Fruit fly (Drosophila melanogaster) whole organism, embryonic: ENCODE data around the gene CG17839.
A peak's percentile ranks its signal among the peaks of the same experiment; 100 is the strongest.

Source experiments
- Aef1 ChIP-seq: fragments of 200-800 bp; sonication (Bioruptor generic); IDR thresholded peaks from 3 replicates; pipeline ENCODE4 v1.3.6; 2022; ENCODE audit warnings: missing biosample characterization, missing genetic modification characterization
- Asciz ChIP-seq: fragments of 200-800 bp; sonication (Bioruptor generic); optimal IDR thresholded peaks from 2 replicates; lab custom pipeline; 2017; ENCODE audit warnings: missing biosample characterization, mild to moderate bottlenecking, missing genetic modification characterization, missing genetic modification reagents
- B-H2 ChIP-seq: fragments of 200-800 bp; sonication (Bioruptor generic); optimal IDR thresholded peaks from 2 replicates; lab custom pipeline; 2018; ENCODE audit warnings: missing biosample characterization, mild to moderate bottlenecking, missing genetic modification characterization
- Bgb ChIP-seq: fragments of 200-800 bp; sonication (Bioruptor generic); IDR thresholded peaks from 2 replicates; pipeline ENCODE4 v1.3.6; 2022; ENCODE audit warnings: missing biosample characterization, missing genetic modification characterization; ENCODE audit not compliant: partially characterized antibody
- Bteb2 ChIP-seq: fragments of 200-800 bp; sonication (Bioruptor generic); optimal IDR thresholded peaks from 2 replicates; lab custom pipeline; 2016; ENCODE audit warnings: missing biosample characterization, missing genetic modification characterization
- CG11695 ChIP-seq: fragments of 200-800 bp; sonication (Bioruptor generic); IDR thresholded peaks from 3 replicates; pipeline ENCODE4 v1.3.6; 2022; ENCODE audit warnings: missing biosample characterization, missing genetic modification characterization
- CG12744 ChIP-seq: fragments of 200-800 bp; sonication (Bioruptor generic); optimal IDR thresholded peaks from 2 replicates; lab custom pipeline; 2016; ENCODE audit warnings: missing biosample characterization, missing genetic modification characterization
- CG1529 ChIP-seq: fragments of 200-800 bp; sonication (Bioruptor generic); optimal IDR thresholded peaks from 3 replicates; lab custom pipeline; 2018; ENCODE audit warnings: missing biosample characterization, missing genetic modification characterization
- CG1602 ChIP-seq: fragments of 200-800 bp; sonication (Bioruptor generic); optimal IDR thresholded peaks from 3 replicates; lab custom pipeline; 2016; ENCODE audit warnings: missing biosample characterization, missing genetic modification characterization
- CG17802 ChIP-seq: fragments of 200-800 bp; sonication (Bioruptor generic); optimal IDR thresholded peaks from 2 replicates; lab custom pipeline; 2018; ENCODE audit warnings: missing biosample characterization, mild to moderate bottlenecking, missing genetic modification characterization, moderate library complexity
- CG2120 ChIP-seq: fragments of 200-800 bp; sonication (Bioruptor generic); optimal IDR thresholded peaks from 3 replicates; lab custom pipeline; 2016; ENCODE audit warnings: missing biosample characterization, missing genetic modification characterization
- CG30403 ChIP-seq: fragments of 200-800 bp; sonication (Bioruptor generic); optimal IDR thresholded peaks from 3 replicates; lab custom pipeline; 2016; ENCODE audit warnings: missing biosample characterization, missing genetic modification characterization
- CG31441 ChIP-seq: fragments of 200-800 bp; sonication (Bioruptor generic); IDR thresholded peaks from 2 replicates; pipeline ENCODE4 v1.3.6; 2022; ENCODE audit warnings: missing biosample characterization, missing genetic modification characterization
- CG32532 ChIP-seq: fragments of 200-800 bp; sonication (Bioruptor generic); IDR thresholded peaks from 2 replicates; pipeline ENCODE4 v1.3.6; 2022; ENCODE audit warnings: missing biosample characterization, missing genetic modification characterization
- CG4328 ChIP-seq: fragments of 200-800 bp; sonication (Bioruptor generic); optimal IDR thresholded peaks from 3 replicates; lab custom pipeline; 2017; ENCODE audit warnings: missing biosample characterization, missing genetic modification reagents, missing genetic modification characterization
- CG5180 ChIP-seq: fragments of 200-800 bp; sonication (Bioruptor generic); optimal IDR thresholded peaks from 3 replicates; lab custom pipeline; 2017; ENCODE audit warnings: missing biosample characterization, missing genetic modification characterization, mild to moderate bottlenecking, moderate library complexity, missing genetic modification reagents
- CG6272 ChIP-seq: fragments of 200-800 bp; sonication (Bioruptor generic); IDR thresholded peaks from 2 replicates; pipeline ENCODE4 v1.3.6; 2022; ENCODE audit warnings: missing biosample characterization, missing genetic modification characterization
- CG7786 ChIP-seq: fragments of 200-800 bp; sonication (Bioruptor generic); optimal IDR thresholded peaks from 2 replicates; lab custom pipeline; 2016; ENCODE audit warnings: missing biosample characterization, missing genetic modification characterization
- Chrac-16 ChIP-seq: fragments of 200-800 bp; sonication (Bioruptor generic); optimal IDR thresholded peaks from 3 replicates; lab custom pipeline; 2016; ENCODE audit warnings: missing biosample characterization, missing genetic modification characterization
- Dek ChIP-seq: fragments of 200-800 bp; sonication (Bioruptor generic); optimal IDR thresholded peaks from 3 replicates; lab custom pipeline; 2019; ENCODE audit warnings: missing biosample characterization, mild to moderate bottlenecking, missing genetic modification characterization, moderate library complexity
- Gug ChIP-seq: fragments of 200-800 bp; sonication (Bioruptor generic); IDR thresholded peaks from 4 replicates; pipeline ENCODE4 v1.3.6; 2022; ENCODE audit warnings: missing biosample characterization, missing genetic modification characterization
- Trl ChIP-seq, 3 experiments: fragments of >200 bp in 2 of 3; fragments of 200-800 bp in 1 of 3; sonication (Bioruptor generic) in 1 of 3; optimal IDR thresholded peaks; 2 replicates in 1 of 3; 3 replicates in 2 of 3; lab custom pipeline; 2016 to 2017; ENCODE audit warnings: missing biosample characterization in 1 of 3, missing genetic modification characterization in 1 of 3
- Xbp1 ChIP-seq: fragments of 200-800 bp; sonication (Bioruptor generic); optimal IDR thresholded peaks from 3 replicates; lab custom pipeline; 2016; ENCODE audit warnings: missing biosample characterization, mild to moderate bottlenecking, missing genetic modification characterization
- corto ChIP-seq: fragments of 200-800 bp; sonication (Bioruptor generic); optimal IDR thresholded peaks from 2 replicates; lab custom pipeline; 2016; ENCODE audit warnings: missing biosample characterization, mild to moderate bottlenecking, missing genetic modification characterization, moderate library complexity
- crol ChIP-seq: fragments of 200-800 bp; sonication (Bioruptor generic); IDR thresholded peaks from 2 replicates; pipeline ENCODE4 v1.3.6; 2022; ENCODE audit warnings: missing biosample characterization, missing genetic modification characterization
- cwo ChIP-seq: fragments of 200-800 bp; sonication (Bioruptor generic); optimal IDR thresholded peaks from 3 replicates; lab custom pipeline; 2017; ENCODE audit warnings: missing biosample characterization, missing genetic modification characterization, mild to moderate bottlenecking, moderate library complexity, missing genetic modification reagents
- dati ChIP-seq: fragments of 200-800 bp; sonication (Bioruptor generic); IDR thresholded peaks from 2 replicates; pipeline ENCODE4 v1.3.6; 2022; ENCODE audit warnings: missing biosample characterization, missing genetic modification characterization
- dimm ChIP-seq: fragments of 200-800 bp; sonication (Bioruptor generic); IDR thresholded peaks from 2 replicates; pipeline ENCODE4 v1.3.6; 2022; ENCODE audit warnings: missing biosample characterization, missing genetic modification characterization
- fd102C ChIP-seq: fragments of 200-800 bp; sonication (Bioruptor generic); optimal IDR thresholded peaks from 2 replicates; lab custom pipeline; 2018; ENCODE audit warnings: missing biosample characterization, mild to moderate bottlenecking, missing genetic modification characterization, moderate library complexity
- grau ChIP-seq: fragments of 200-800 bp; optimal IDR thresholded peaks from 3 replicates; lab custom pipeline; 2019; ENCODE audit warnings: missing biosample characterization, mild to moderate bottlenecking, missing genetic modification characterization, moderate library complexity
- insv ChIP-seq, 2 experiments: fragments of 200-800 bp; sonication (Bioruptor generic); optimal IDR thresholded peaks; 3 replicates each; lab custom pipeline; 2016 to 2018; ENCODE audit warnings: missing biosample characterization in 2 of 2, missing genetic modification characterization in 2 of 2
- knrl ChIP-seq: fragments of 200-800 bp; sonication (Bioruptor generic); IDR thresholded peaks from 3 replicates; pipeline ENCODE4 v1.3.6; 2022; ENCODE audit warnings: missing biosample characterization, missing genetic modification characterization; ENCODE audit not compliant: partially characterized antibody
- lbe ChIP-seq: fragments of 200-800 bp; sonication (Bioruptor generic); optimal IDR thresholded peaks from 2 replicates; lab custom pipeline; 2016; ENCODE audit warnings: missing biosample characterization, mild to moderate bottlenecking, missing genetic modification characterization
- maf-S ChIP-seq: fragments of 200-800 bp; sonication (Bioruptor generic); optimal IDR thresholded peaks from 2 replicates; lab custom pipeline; 2016; ENCODE audit warnings: missing biosample characterization, missing genetic modification characterization
- org-1 ChIP-seq: fragments of 200-800 bp; sonication (Bioruptor generic); optimal IDR thresholded peaks from 2 replicates; lab custom pipeline; 2017; ENCODE audit warnings: missing biosample characterization, missing genetic modification characterization
- pan ChIP-seq, 4 experiments: fragments of >200 bp in 3 of 4; fragments of 200-800 bp in 1 of 4; sonication (Bioruptor generic) in 1 of 4; optimal IDR thresholded peaks in 3 of 4; IDR thresholded peaks in 1 of 4; 2 replicates each; pipeline versions ENCODE4 v1.3.6 to Lab custom; 2017 to 2022; ENCODE audit warnings: missing biosample characterization in 2 of 4, missing genetic modification characterization in 2 of 4, mixed read lengths in 1 of 4
- pfk ChIP-seq: fragments of 200-800 bp; sonication (Bioruptor generic); optimal IDR thresholded peaks from 2 replicates; lab custom pipeline; 2018; ENCODE audit warnings: missing biosample characterization, mild to moderate bottlenecking, missing genetic modification characterization, moderate library complexity
- psq ChIP-seq: fragments of 200-800 bp; sonication (Bioruptor generic); optimal IDR thresholded peaks from 2 replicates; lab custom pipeline; 2017; ENCODE audit warnings: missing biosample characterization, missing genetic modification characterization
- run ChIP-seq: fragments of 200-800 bp; sonication (Bioruptor generic); optimal IDR thresholded peaks from 3 replicates; lab custom pipeline; 2018; ENCODE audit warnings: missing biosample characterization, mild to moderate bottlenecking, missing genetic modification characterization
- salm ChIP-seq: fragments of 200-800 bp; sonication (Bioruptor generic); optimal IDR thresholded peaks from 2 replicates; lab custom pipeline; 2018; ENCODE audit warnings: missing biosample characterization, mild to moderate bottlenecking, missing genetic modification characterization
- shn ChIP-seq: fragments of 200-800 bp; sonication (Bioruptor generic); optimal IDR thresholded peaks from 3 replicates; lab custom pipeline; 2016; ENCODE audit warnings: missing biosample characterization, missing genetic modification characterization
- tin ChIP-seq: fragments of 200-800 bp; sonication (Bioruptor generic); optimal IDR thresholded peaks from 3 replicates; lab custom pipeline; 2016; ENCODE audit warnings: missing biosample characterization, missing genetic modification characterization
- tll ChIP-seq, 2 experiments: fragments of 200-800 bp in 1 of 2; fragments of >200 bp in 1 of 2; sonication (Bioruptor generic) in 1 of 2; optimal IDR thresholded peaks; 2 replicates each; lab custom pipeline; 2017 to 2019; ENCODE audit warnings: missing biosample characterization in 2 of 2, missing genetic modification characterization in 2 of 2, mild to moderate bottlenecking in 1 of 2, moderate library complexity in 1 of 2
- tna ChIP-seq: fragments of 200-800 bp; sonication (Bioruptor generic); IDR thresholded peaks from 2 replicates; pipeline ENCODE4 v1.3.6; 2022; ENCODE audit warnings: missing biosample characterization, missing genetic modification characterization; ENCODE audit not compliant: partially characterized antibody
- twi ChIP-seq: fragments of 200-800 bp; optimal IDR thresholded peaks from 2 replicates; lab custom pipeline; 2019; ENCODE audit warnings: missing biosample characterization, mild to moderate bottlenecking, missing genetic modification characterization, moderate library complexity
- tx ChIP-seq: fragments of 200-800 bp; sonication (Bioruptor generic); optimal IDR thresholded peaks from 2 replicates; lab custom pipeline; 2016; ENCODE audit warnings: missing biosample characterization, missing genetic modification characterization
- zen ChIP-seq: fragments of 200-800 bp; sonication (Bioruptor generic); optimal IDR thresholded peaks from 3 replicates; lab custom pipeline; 2018; ENCODE audit warnings: missing biosample characterization, mild to moderate bottlenecking, missing genetic modification characterization, moderate library complexity

CG17839 gene

dm6 chr3L:14775711-14776660 is 28.9 kb upstream of the CG17839 start, which contains the start of gene mop (continued):
- no peak for TF ChIP-seq shn (GFP tag; lab: Kevin White, UChicago)
- no peak for TF ChIP-seq corto (GFP tag; lab: Kevin White, UChicago)
- 0 out of 3 replicates have a peak, but pooled peaks have one; percentile 8 for TF ChIP-seq CG11695 (GFP tag; lab: Robert Waterston, UW)
- no peak; the same call in 1 of the 2 replicates for TF ChIP-seq tna (GFP tag; lab: Robert Waterston, UW)
- TF ChIP-seq pfk (GFP tag; lab: Kevin White, UChicago), result no peak
- no peak for TF ChIP-seq tll (GFP tag; optimal IDR thresholded peaks at IDR 0.05; lab: Kevin White, UChicago)
- TF ChIP-seq Asciz (GFP tag; lab: Kevin White, UChicago), result no peak
- no peak for TF ChIP-seq tx (GFP tag; lab: Kevin White, UChicago)
- no peak for TF ChIP-seq psq (GFP tag; lab: Kevin White, UChicago)
- no peak for TF ChIP-seq dati (GFP tag; lab: Robert Waterston, UW)
- TF ChIP-seq salm (tag; lab: Kevin White, UChicago), result no peak
- TF ChIP-seq insv (GFP tag; optimal IDR thresholded peaks at IDR 0.05; lab: Kevin White, UChicago), result peak; percentile 92 to 98
- TF ChIP-seq CG32532 (GFP tag; lab: Robert Waterston, UW), result peak; percentile 80
- no peak for TF ChIP-seq org-1 (GFP tag; lab: Kevin White, UChicago)
- no peak for TF ChIP-seq B-H2
- no peak for TF ChIP-seq lbe (GFP tag; lab: Kevin White, UChicago)
- peak; percentile 28 for TF ChIP-seq Xbp1
- TF ChIP-seq cwo, result no peak
- TF ChIP-seq dimm (GFP tag; lab: Robert Waterston, UW), result no peak
- peak; percentile 22 for TF ChIP-seq Chrac-16
- no peak for TF ChIP-seq pan (optimal IDR thresholded peaks at IDR 0.05; lab: Kevin White, UChicago)
- peak in 1 of 2 experiments; percentile 68 for TF ChIP-seq pan (GFP tag; optimal IDR thresholded peaks at IDR 0.05 in 1 of 2, IDR thresholded peaks at IDR 0.05 in 1 of 2)
- TF ChIP-seq CG31441 (GFP tag; lab: Robert Waterston, UW), result no peak
- no peak for TF ChIP-seq run
- peak; percentile 45 for TF ChIP-seq tin (GFP tag; lab: Kevin White, UChicago)
- peak; percentile 57 to 59 for TF ChIP-seq Trl (optimal IDR thresholded peaks at IDR 0.05; lab: Kevin White, UChicago)
- no peak for TF ChIP-seq Trl (GFP tag; optimal IDR thresholded peaks at IDR 0.05; lab: Kevin White, UChicago)
- TF ChIP-seq fd102C (GFP tag; lab: Kevin White, UChicago), result no peak
- no peak for TF ChIP-seq CG5180 (GFP tag; lab: Kevin White, UChicago)
- TF ChIP-seq twi (tag; lab: Kevin White, UChicago), result no peak
- TF ChIP-seq CG1602 (GFP tag; lab: Kevin White, UChicago), result no peak
- TF ChIP-seq CG1529 (GFP tag; lab: Kevin White, UChicago), result no peak
- TF ChIP-seq CG12744, result no peak
- TF ChIP-seq grau (tag; lab: Kevin White, UChicago), result peak; percentile 12
- TF ChIP-seq Aef1 (GFP tag; lab: Robert Waterston, UW), result peak; percentile 30; the same call in 1 of the 3 replicates
- TF ChIP-seq knrl (GFP tag; lab: Robert Waterston, UW), result peak; percentile 57
- TF ChIP-seq Bgb (GFP tag; lab: Robert Waterston, UW), result peak; percentile 14; the same call in 1 of the 2 replicates
- no peak for TF ChIP-seq maf-S (GFP tag; lab: Kevin White, UChicago)
- no peak for TF ChIP-seq CG4328 (GFP tag; lab: Kevin White, UChicago)
- TF ChIP-seq CG2120 (GFP tag; lab: Kevin White, UChicago), result peak; percentile 64
- TF ChIP-seq CG30403 (GFP tag; lab: Kevin White, UChicago), result peak; percentile 46
- peak; percentile 8; the same call in 1 of the 4 replicates for TF ChIP-seq Gug
- TF ChIP-seq CG7786 (GFP tag; lab: Kevin White, UChicago), result no peak
- peak; percentile 17 for TF ChIP-seq zen (tag; lab: Kevin White, UChicago)
- TF ChIP-seq CG6272 (GFP tag; lab: Robert Waterston, UW), result no peak
- peak; percentile 22 for TF ChIP-seq Dek
- no peak for TF ChIP-seq CG17802 (tag; lab: Kevin White, UChicago)
- peak; percentile 53 for TF ChIP-seq crol (GFP tag; lab: Robert Waterston, UW)
- peak; percentile 15 for TF ChIP-seq Bteb2
